Worm (Caenorhabditis elegans): ENCODE results near the gene C33G3.5.
A peak's percentile ranks its signal among the peaks of the same experiment; 100 is the strongest.

C33G3.5 gene

ce11 chrX:14101986-14102385, 23.5 kb upstream of the C33G3.5 start, which contains the start of gene F16B12.6:
Gene F16B12.6 (plus strand): TSS chrX:14102316.
- TF ChIP-seq ama-1 (optimal IDR thresholded peaks at IDR 0.05) (no peak), F13C5.2 (tag; optimal IDR thresholded peaks at IDR 0.05) (peak; percentile 57), hmg-4 (GFP tag; optimal IDR thresholded peaks at IDR 0.05) (peak; percentile 45)

ce11 chrX:14098618-14099118, 20.2 kb upstream of the C33G3.5 start, which contains the start of gene F16B12.4:
Gene F16B12.4 (minus strand): TSS chrX:14098668.
- TF ChIP-seq hmg-4 (GFP tag; optimal IDR thresholded peaks at IDR 0.05) (peak; percentile 4), flt-1 (GFP tag; IDR thresholded peaks at IDR 0.05) (no peak)

- TF ChIP-seq scrt-1 (GFP tag; IDR thresholded peaks at IDR 0.05) = no peak
- no peak for TF ChIP-seq aly-1 (tag; optimal IDR thresholded peaks at IDR 0.05)
- TF ChIP-seq ceh-13 (GFP tag; optimal IDR thresholded peaks at IDR 0.05) = no peak
- no peak for TF ChIP-seq B0310.2 (tag; optimal IDR thresholded peaks at IDR 0.05)
- TF ChIP-seq hmbx-1 (tag; optimal IDR thresholded peaks at IDR 0.05) = no peak
- no peak for TF ChIP-seq sea-1 (GFP tag; conservative IDR thresholded peaks at IDR 0.05)
- TF ChIP-seq ceh-36 (tag; optimal IDR thresholded peaks at IDR 0.05) = no peak
- TF ChIP-seq tbx-11 (GFP tag; IDR thresholded peaks at IDR 0.05) = no peak
- TF ChIP-seq ama-1 (optimal IDR thresholded peaks at IDR 0.05) = no peak
- TF ChIP-seq flt-1 (GFP tag; IDR thresholded peaks at IDR 0.05) = no peak
Observed at ce11 chrX:14090990-14091389, 12.5 kb upstream of the C33G3.5 start.

- TF ChIP-seq hnd-1 (tag; optimal IDR thresholded peaks at IDR 0.05) (no peak), hmbx-1 (tag; optimal IDR thresholded peaks at IDR 0.05) (no peak), pes-1 (GFP tag; IDR thresholded peaks at IDR 0.05) (no peak), hmg-4 (GFP tag; optimal IDR thresholded peaks at IDR 0.05) (no peak), scrt-1 (GFP tag; IDR thresholded peaks at IDR 0.05) (no peak), B0310.2 (tag; optimal IDR thresholded peaks at IDR 0.05) (no peak), sea-1 (GFP tag; conservative IDR thresholded peaks at IDR 0.05) (no peak)
Observed at ce11 chrX:14090089-14090488, 11.6 kb upstream of the C33G3.5 start, which contains the start of gene dsl-4. Gene dsl-4 (plus strand): TSS chrX:14090389.

ce11 chrX:14085208-14085607, 6.7 kb upstream of the C33G3.5 start, which contains the start of gene F16B12.1:
Gene F16B12.1 (plus strand): TSS chrX:14085508.
- TF ChIP-seq ceh-13 (GFP tag; optimal IDR thresholded peaks at IDR 0.05) (no peak), tbx-37 (GFP tag; conservative IDR thresholded peaks at IDR 0.05) (no peak), tbx-11 (GFP tag; IDR thresholded peaks at IDR 0.05) (no peak), hmg-4 (GFP tag; optimal IDR thresholded peaks at IDR 0.05) (no peak), B0310.2 (tag; optimal IDR thresholded peaks at IDR 0.05) (no peak), scrt-1 (GFP tag; IDR thresholded peaks at IDR 0.05) (no peak)

ce11 chrX:14084230-14084629, 5.8 kb upstream of the C33G3.5 start, which contains the start of gene C33G3.6:
Gene C33G3.6 (minus strand): TSS chrX:14084330.
- TF ChIP-seq sea-1 (GFP tag; conservative IDR thresholded peaks at IDR 0.05) (no peak), hnd-1 (tag; optimal IDR thresholded peaks at IDR 0.05) (no peak), flt-1 (GFP tag; IDR thresholded peaks at IDR 0.05) (no peak), scrt-1 (GFP tag; IDR thresholded peaks at IDR 0.05) (no peak), tbx-11 (GFP tag; IDR thresholded peaks at IDR 0.05) (no peak)

- no peak for TF ChIP-seq tbx-37 (GFP tag; conservative IDR thresholded peaks at IDR 0.05)
- no peak for TF ChIP-seq hmbx-1 (tag; optimal IDR thresholded peaks at IDR 0.05)
- TF ChIP-seq sea-1 (GFP tag; conservative IDR thresholded peaks at IDR 0.05) = no peak
- TF ChIP-seq ceh-36 (tag; optimal IDR thresholded peaks at IDR 0.05) = no peak
- TF ChIP-seq tbx-11 (GFP tag; IDR thresholded peaks at IDR 0.05) = no peak
- no peak for TF ChIP-seq hmg-4 (GFP tag; optimal IDR thresholded peaks at IDR 0.05)
- no peak for TF ChIP-seq ama-1 (optimal IDR thresholded peaks at IDR 0.05)
- no peak for TF ChIP-seq tra-4 (tag; optimal IDR thresholded peaks at IDR 0.05)
- no peak for TF ChIP-seq aly-1 (tag; optimal IDR thresholded peaks at IDR 0.05)
- no peak for TF ChIP-seq flt-1 (GFP tag; IDR thresholded peaks at IDR 0.05)
- no peak for TF ChIP-seq pes-1 (GFP tag; IDR thresholded peaks at IDR 0.05)
- no peak for TF ChIP-seq B0310.2 (tag; optimal IDR thresholded peaks at IDR 0.05)
- TF ChIP-seq F13C5.2 (tag; optimal IDR thresholded peaks at IDR 0.05) = no peak
- no peak for TF ChIP-seq ets-7 (tag; optimal IDR thresholded peaks at IDR 0.05)
- TF ChIP-seq ceh-13 (GFP tag; optimal IDR thresholded peaks at IDR 0.05) = no peak
- TF ChIP-seq scrt-1 (GFP tag; IDR thresholded peaks at IDR 0.05) = no peak
- no peak for TF ChIP-seq hnd-1 (tag; optimal IDR thresholded peaks at IDR 0.05)
Observed at ce11 chrX:14070950-14071349, 7.5 kb downstream of the C33G3.5 start, which contains the start of gene C33G3.4. Gene C33G3.4 (plus strand): TSS chrX:14071162.

- TF ChIP-seq ets-7 (tag; optimal IDR thresholded peaks at IDR 0.05) (no peak), tbx-11 (GFP tag; IDR thresholded peaks at IDR 0.05) (no peak), sea-1 (GFP tag; conservative IDR thresholded peaks at IDR 0.05) (no peak), hmbx-1 (tag; optimal IDR thresholded peaks at IDR 0.05) (no peak), flt-1 (GFP tag; IDR thresholded peaks at IDR 0.05) (no peak), ama-1 (optimal IDR thresholded peaks at IDR 0.05) (no peak), aly-1 (tag; optimal IDR thresholded peaks at IDR 0.05) (no peak), tbx-37 (GFP tag; conservative IDR thresholded peaks at IDR 0.05) (no peak), pes-1 (GFP tag; IDR thresholded peaks at IDR 0.05) (no peak), ceh-36 (tag; optimal IDR thresholded peaks at IDR 0.05) (no peak), tra-4 (tag; optimal IDR thresholded peaks at IDR 0.05) (no peak), hnd-1 (tag; optimal IDR thresholded peaks at IDR 0.05) (no peak), hmg-4 (GFP tag; optimal IDR thresholded peaks at IDR 0.05) (no peak), scrt-1 (GFP tag; IDR thresholded peaks at IDR 0.05) (no peak)
Observed at ce11 chrX:14069528-14069927, 8.9 kb downstream of the C33G3.5 start.

- TF ChIP-seq ceh-13 (GFP tag; optimal IDR thresholded peaks at IDR 0.05) (no peak), F13C5.2 (tag; optimal IDR thresholded peaks at IDR 0.05) (no peak), tbx-11 (GFP tag; IDR thresholded peaks at IDR 0.05) (no peak), aly-1 (tag; optimal IDR thresholded peaks at IDR 0.05) (no peak), sea-1 (GFP tag; conservative IDR thresholded peaks at IDR 0.05) (no peak), ets-7 (tag; optimal IDR thresholded peaks at IDR 0.05) (no peak), pes-1 (GFP tag; IDR thresholded peaks at IDR 0.05) (no peak)
Observed at ce11 chrX:14067641-14068040, 10.8 kb downstream of the C33G3.5 start, which contains the start of gene lgc-21. Gene lgc-21 (minus strand): TSS chrX:14067984.
